Fruit fly (Drosophila melanogaster) whole organism, embryonic: Measurements from ENCODE around the gene Sld5.
A peak's percentile ranks its signal among the peaks of the same experiment; 100 is the strongest.

ENCODE experiments used
- Atf3 ChIP-seq: fragments of 200-800 bp; sonication (Bioruptor generic); optimal IDR thresholded peaks from 3 replicates; lab custom pipeline; 2016; ENCODE audit warnings: missing biosample characterization, missing genetic modification characterization
- CG10366 ChIP-seq: fragments of 200-800 bp; sonication (Bioruptor generic); IDR thresholded peaks from 2 replicates; pipeline ENCODE4 v1.3.6; 2022; ENCODE audit warnings: missing biosample characterization, missing genetic modification characterization
- CG11085 ChIP-seq: fragments of 200-800 bp; sonication (Bioruptor generic); IDR thresholded peaks from 2 replicates; pipeline ENCODE4 v1.3.6; 2022; ENCODE audit warnings: missing biosample characterization, missing genetic modification characterization
- CG12659 ChIP-seq: fragments of 200-800 bp; sonication (Bioruptor generic); optimal IDR thresholded peaks from 3 replicates; lab custom pipeline; 2017; ENCODE audit warnings: mild to moderate bottlenecking, missing biosample characterization, missing genetic modification reagents, missing genetic modification characterization
- CG13624 ChIP-seq: fragments of 200-800 bp; sonication (Bioruptor generic); optimal IDR thresholded peaks from 2 replicates; lab custom pipeline; 2016; ENCODE audit warnings: missing biosample characterization, missing genetic modification characterization
- CG15073 ChIP-seq: fragments of 200-800 bp; sonication (Bioruptor generic); optimal IDR thresholded peaks from 2 replicates; lab custom pipeline; 2016; ENCODE audit warnings: missing biosample characterization, missing genetic modification characterization
- CG1603 ChIP-seq: fragments of 200-800 bp; sonication (Bioruptor generic); optimal IDR thresholded peaks from 2 replicates; lab custom pipeline; 2019; ENCODE audit warnings: missing biosample characterization, mild to moderate bottlenecking, missing genetic modification characterization, moderate library complexity
- CG1647 ChIP-seq: fragments of 200-800 bp; sonication (Bioruptor generic); optimal IDR thresholded peaks from 3 replicates; lab custom pipeline; 2016; ENCODE audit warnings: missing biosample characterization, missing genetic modification characterization
- CG18476 ChIP-seq: fragments of 200-800 bp; sonication (Bioruptor generic); optimal IDR thresholded peaks from 2 replicates; lab custom pipeline; 2016; ENCODE audit warnings: missing biosample characterization, mild to moderate bottlenecking, missing genetic modification characterization
- CG2712 ChIP-seq: fragments of 200-800 bp; optimal IDR thresholded peaks from 3 replicates; lab custom pipeline; 2019; ENCODE audit warnings: missing biosample characterization, mild to moderate bottlenecking, missing genetic modification characterization, moderate library complexity
- CG32532 ChIP-seq: fragments of 200-800 bp; sonication (Bioruptor generic); IDR thresholded peaks from 2 replicates; pipeline ENCODE4 v1.3.6; 2022; ENCODE audit warnings: missing biosample characterization, missing genetic modification characterization
- CG34376 ChIP-seq: fragments of 200-800 bp; sonication (Bioruptor generic); optimal IDR thresholded peaks from 2 replicates; lab custom pipeline; 2018; ENCODE audit warnings: missing biosample characterization, mild to moderate bottlenecking, missing genetic modification characterization
- CG4617 ChIP-seq: fragments of 200-800 bp; sonication (Bioruptor generic); optimal IDR thresholded peaks from 3 replicates; lab custom pipeline; 2016; ENCODE audit warnings: missing biosample characterization, missing genetic modification characterization, borderline replicate concordance
- CG4707 ChIP-seq: fragments of 200-800 bp; sonication (Bioruptor generic); optimal IDR thresholded peaks from 2 replicates; lab custom pipeline; 2018; ENCODE audit warnings: missing biosample characterization, mild to moderate bottlenecking, missing genetic modification characterization, moderate library complexity
- CG4820 ChIP-seq: fragments of 200-800 bp; sonication (Bioruptor generic); optimal IDR thresholded peaks from 3 replicates; lab custom pipeline; 2016; ENCODE audit warnings: missing biosample characterization, missing genetic modification characterization
- CG6854 ChIP-seq: fragments of 200-800 bp; sonication (Bioruptor generic); optimal IDR thresholded peaks from 3 replicates; lab custom pipeline; 2017; ENCODE audit warnings: missing biosample characterization, mild to moderate bottlenecking, missing genetic modification characterization
- CG7271 ChIP-seq: fragments of 200-800 bp; sonication (Bioruptor generic); optimal IDR thresholded peaks from 2 replicates; lab custom pipeline; 2018; ENCODE audit warnings: missing biosample characterization, mild to moderate bottlenecking, missing genetic modification characterization, moderate library complexity
- CG8089 ChIP-seq: fragments of 200-800 bp; sonication (Bioruptor generic); optimal IDR thresholded peaks from 3 replicates; lab custom pipeline; 2016; ENCODE audit warnings: missing biosample characterization, missing genetic modification characterization
- CG8281 ChIP-seq: fragments of 200-800 bp; sonication (Bioruptor generic); optimal IDR thresholded peaks from 2 replicates; lab custom pipeline; 2018; ENCODE audit warnings: missing biosample characterization, mild to moderate bottlenecking, missing genetic modification characterization, moderate library complexity
- CG8290 ChIP-seq, 3 experiments: fragments of 200-800 bp; sonication (Bioruptor generic); optimal IDR thresholded peaks; 2 replicates each; lab custom pipeline; 2016 to 2019; ENCODE audit warnings: missing biosample characterization in 3 of 3, missing genetic modification characterization in 3 of 3, mild to moderate bottlenecking in 2 of 3, moderate library complexity in 1 of 3
- CG8765 ChIP-seq: fragments of 200-800 bp; sonication (Bioruptor generic); IDR thresholded peaks from 2 replicates; pipeline ENCODE4 v1.3.6; 2022; ENCODE audit warnings: missing biosample characterization, missing genetic modification characterization
- CkIIα-i1 ChIP-seq: fragments of 200-800 bp; sonication (Bioruptor generic); IDR thresholded peaks from 2 replicates; pipeline ENCODE4 v1.3.6; 2022; ENCODE audit warnings: missing biosample characterization, missing genetic modification characterization
- Dad ChIP-seq: fragments of 200-800 bp; sonication (Bioruptor generic); optimal IDR thresholded peaks from 3 replicates; lab custom pipeline; 2016; ENCODE audit warnings: missing biosample characterization, missing genetic modification characterization
- E2f2 ChIP-seq: fragments of 200-800 bp; sonication (Bioruptor generic); IDR thresholded peaks from 2 replicates; pipeline ENCODE4 v1.3.6; 2022; ENCODE audit warnings: missing biosample characterization, missing genetic modification characterization
- Eip74EF ChIP-seq, 2 experiments: fragments of 200-800 bp in 1 of 2; fragments of >200 bp in 1 of 2; sonication (Bioruptor generic) in 1 of 2; optimal IDR thresholded peaks; 2 replicates each; lab custom pipeline; 2017 to 2019; ENCODE audit warnings: missing biosample characterization in 2 of 2, missing genetic modification characterization in 2 of 2, mild to moderate bottlenecking in 1 of 2, moderate library complexity in 1 of 2
- HLHmδ ChIP-seq: fragments of 200-800 bp; sonication (Bioruptor generic); optimal IDR thresholded peaks from 2 replicates; lab custom pipeline; 2018; ENCODE audit warnings: missing biosample characterization, mild to moderate bottlenecking, missing genetic modification characterization, moderate library complexity
- Mes4 ChIP-seq: fragments of 200-800 bp; sonication (Bioruptor generic); optimal IDR thresholded peaks from 2 replicates; lab custom pipeline; 2016; ENCODE audit warnings: missing biosample characterization, missing genetic modification characterization
- NK7.1 ChIP-seq: fragments of 200-800 bp; sonication (Bioruptor generic); optimal IDR thresholded peaks from 3 replicates; lab custom pipeline; 2016; ENCODE audit warnings: missing biosample characterization, missing genetic modification characterization
- NfI ChIP-seq: fragments of 200-800 bp; sonication (Bioruptor generic); optimal IDR thresholded peaks from 3 replicates; lab custom pipeline; 2018; ENCODE audit warnings: missing biosample characterization, mild to moderate bottlenecking, missing genetic modification characterization, moderate library complexity
- Rx ChIP-seq: fragments of 200-800 bp; sonication (Bioruptor generic); IDR thresholded peaks from 2 replicates; pipeline ENCODE4 v1.3.6; 2022; ENCODE audit warnings: missing biosample characterization, missing genetic modification characterization
- Usf ChIP-seq: fragments of 200-800 bp; sonication (Bioruptor generic); optimal IDR thresholded peaks from 2 replicates; lab custom pipeline; 2017; ENCODE audit warnings: missing genotype, missing biosample characterization, missing genetic modification characterization
- Xbp1 ChIP-seq: fragments of 200-800 bp; sonication (Bioruptor generic); optimal IDR thresholded peaks from 3 replicates; lab custom pipeline; 2016; ENCODE audit warnings: missing biosample characterization, mild to moderate bottlenecking, missing genetic modification characterization
- bigmax ChIP-seq: fragments of 200-800 bp; sonication (Bioruptor generic); optimal IDR thresholded peaks from 2 replicates; lab custom pipeline; 2018; ENCODE audit warnings: missing biosample characterization, mild to moderate bottlenecking, missing genetic modification characterization
- chinmo ChIP-seq: fragments of 200-800 bp; sonication (Bioruptor generic); IDR thresholded peaks from 4 replicates; pipeline ENCODE4 v1.3.6; 2022; ENCODE audit warnings: missing biosample characterization, missing genetic modification characterization; ENCODE audit not compliant: partially characterized antibody
- dysf ChIP-seq: fragments of 200-800 bp; sonication (Bioruptor generic); IDR thresholded peaks from 3 replicates; pipeline ENCODE4 v1.3.6; 2022; ENCODE audit warnings: missing biosample characterization, missing genetic modification characterization
- eve ChIP-seq, 2 experiments: fragments of >200 bp; optimal IDR thresholded peaks; 2 replicates each; lab custom pipeline; 2017; ENCODE audit warnings: missing biosample characterization in 2 of 2, missing genetic modification characterization in 2 of 2
- fu2 ChIP-seq: fragments of 200-800 bp; sonication (Bioruptor generic); optimal IDR thresholded peaks from 2 replicates; lab custom pipeline; 2016; ENCODE audit warnings: missing biosample characterization, missing genetic modification characterization
- gfzf ChIP-seq: fragments of 200-800 bp; sonication (Bioruptor generic); optimal IDR thresholded peaks from 2 replicates; lab custom pipeline; 2016; ENCODE audit warnings: missing biosample characterization, mild to moderate bottlenecking, missing genetic modification characterization, moderate library complexity
- luna ChIP-seq: fragments of 200-800 bp; sonication (Bioruptor generic); optimal IDR thresholded peaks from 2 replicates; lab custom pipeline; 2016; ENCODE audit warnings: missing biosample characterization, missing genetic modification characterization
- nau ChIP-seq: fragments of 200-800 bp; sonication (Bioruptor generic); optimal IDR thresholded peaks from 3 replicates; lab custom pipeline; 2017; ENCODE audit warnings: missing biosample characterization, mild to moderate bottlenecking, missing genetic modification characterization, missing genetic modification reagents
- nerfin-2 ChIP-seq: fragments of 200-800 bp; sonication (Bioruptor generic); IDR thresholded peaks from 2 replicates; pipeline ENCODE4 v1.3.6; 2022; ENCODE audit warnings: missing biosample characterization, missing genetic modification characterization; ENCODE audit not compliant: partially characterized antibody
- nmo ChIP-seq: fragments of 200-800 bp; sonication (Bioruptor generic); optimal IDR thresholded peaks from 2 replicates; lab custom pipeline; 2018; ENCODE audit warnings: missing biosample characterization, mild to moderate bottlenecking, missing genetic modification characterization, moderate library complexity
- phol ChIP-seq: fragments of 200-800 bp; sonication (Bioruptor generic); optimal IDR thresholded peaks from 3 replicates; lab custom pipeline; 2018; ENCODE audit warnings: missing biosample characterization, mild to moderate bottlenecking, missing genetic modification characterization, moderate library complexity
- pita ChIP-seq: fragments of 200-800 bp; sonication (Bioruptor generic); optimal IDR thresholded peaks from 2 replicates; lab custom pipeline; 2017; ENCODE audit warnings: missing biosample characterization, mild to moderate bottlenecking, missing genetic modification characterization
- stwl ChIP-seq: fragments of 200-800 bp; sonication (Bioruptor generic); optimal IDR thresholded peaks from 3 replicates; lab custom pipeline; 2018; ENCODE audit warnings: missing biosample characterization, mild to moderate bottlenecking, missing genetic modification characterization, moderate library complexity
- tgo ChIP-seq: fragments of 200-800 bp; sonication (Bioruptor generic); IDR thresholded peaks from 3 replicates; pipeline ENCODE4 v1.3.6; 2022; ENCODE audit warnings: missing biosample characterization, missing genetic modification characterization
- toy ChIP-seq: fragments of 200-800 bp; sonication (Bioruptor generic); IDR thresholded peaks from 2 replicates; pipeline ENCODE4 v1.3.6; 2022; ENCODE audit warnings: missing biosample characterization, missing genetic modification characterization
- zfh2 ChIP-seq: fragments of 200-800 bp; sonication (Bioruptor generic); optimal IDR thresholded peaks from 2 replicates; lab custom pipeline; 2016; ENCODE audit warnings: missing biosample characterization, missing genetic modification characterization

Gene Sld5

DNA sequence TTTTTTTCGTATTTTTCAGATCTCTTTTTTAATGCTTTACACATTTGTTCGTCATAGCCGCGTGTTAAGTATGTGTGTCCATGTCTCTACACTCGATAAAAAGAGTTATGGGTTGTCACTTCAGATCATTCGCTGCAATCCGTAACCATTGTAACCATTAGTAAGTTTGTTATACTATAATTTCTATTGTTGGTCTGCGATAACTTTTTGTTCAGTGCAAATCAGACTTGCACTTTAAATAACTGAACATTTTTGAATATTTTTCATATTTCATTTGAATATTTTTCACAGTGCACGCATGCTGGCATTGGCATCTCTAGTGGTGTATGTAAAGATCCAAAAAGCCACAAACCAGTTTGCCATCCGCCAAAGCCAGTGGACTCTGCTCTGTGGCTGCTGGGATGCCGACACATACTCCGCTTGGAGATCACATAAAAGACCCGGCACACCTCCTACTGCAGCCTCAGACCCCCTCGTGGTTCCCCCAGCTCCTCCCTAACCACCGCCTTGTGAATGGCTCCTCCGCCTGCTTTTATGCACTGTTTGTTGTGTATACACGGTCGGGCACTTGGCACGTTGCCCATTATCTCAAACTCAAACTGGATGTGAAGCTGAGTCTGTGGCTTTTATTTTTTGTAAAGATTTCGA, 47.3 kb downstream of the Sld5 start (continued):
- peak; percentile 85 for TF ChIP-seq CG10366 (GFP tag; lab: Robert Waterston, UW)
- peak; percentile 88 for TF ChIP-seq tgo (GFP tag; lab: Robert Waterston, UW)
- peak; percentile 76 for TF ChIP-seq nau
- peak; percentile 81 for TF ChIP-seq CG4820 (GFP tag; lab: Kevin White, UChicago)
- TF ChIP-seq CG8281 (tag; lab: Kevin White, UChicago): peak; percentile 62
- TF ChIP-seq Eip74EF (GFP tag; optimal IDR thresholded peaks at IDR 0.05; lab: Kevin White, UChicago): peak in 1 of 2 experiments; percentile 90
- TF ChIP-seq nerfin-2 (GFP tag; lab: Robert Waterston, UW): no peak
- peak; percentile 72 for TF ChIP-seq CG8089 (GFP tag; lab: Kevin White, UChicago)
- peak; percentile 55 for TF ChIP-seq luna
- peak; percentile 69 for TF ChIP-seq zfh2 (GFP tag; lab: Kevin White, UChicago)
- peak; percentile 84 for TF ChIP-seq Mes4 (GFP tag; lab: Kevin White, UChicago)
- TF ChIP-seq Xbp1 (GFP tag; lab: Kevin White, UChicago): peak; percentile 90
- TF ChIP-seq CG34376: no peak
- TF ChIP-seq Rx: peak; percentile 73
- TF ChIP-seq Dad: peak; percentile 82
- peak; percentile 53; the same call in 1 of the 2 replicates for TF ChIP-seq CG11085 (GFP tag; lab: Robert Waterston, UW)
- peak; percentile 67 for TF ChIP-seq fu2 (GFP tag; lab: Kevin White, UChicago)
- TF ChIP-seq nmo (GFP tag; lab: Kevin White, UChicago): peak; percentile 93
- TF ChIP-seq E2f2: peak; percentile 70
- TF ChIP-seq CG8765: 0 out of 2 replicates have a peak, but pooled peaks have one; percentile 53
- TF ChIP-seq CG15073: peak; percentile 63
- peak; percentile 75 for TF ChIP-seq CG6854
- TF ChIP-seq CG4617: peak; percentile 54
- TF ChIP-seq CG1603 (tag; lab: Kevin White, UChicago): peak; percentile 89
- TF ChIP-seq Atf3 (GFP tag; lab: Kevin White, UChicago): peak; percentile 84
- TF ChIP-seq CkIIα-i1: no peak
- 0 out of 4 replicates have a peak, but pooled peaks have one; percentile 22 for TF ChIP-seq chinmo (GFP tag; lab: Robert Waterston, UW)
- TF ChIP-seq CG18476 (GFP tag; lab: Kevin White, UChicago): peak; percentile 76
- peak; percentile 95 for TF ChIP-seq CG2712 (tag; lab: Kevin White, UChicago)
- TF ChIP-seq eve (GFP tag; optimal IDR thresholded peaks at IDR 0.05; lab: Kevin White, UChicago): no peak
- TF ChIP-seq HLHmδ (GFP tag; lab: Kevin White, UChicago): peak; percentile 98
- no peak for TF ChIP-seq gfzf (GFP tag; lab: Kevin White, UChicago)
- peak; percentile 77 for TF ChIP-seq CG4707 (GFP tag; lab: Kevin White, UChicago)
- TF ChIP-seq pita (GFP tag; lab: Kevin White, UChicago): no peak
- TF ChIP-seq CG13624: peak; percentile 81
- no peak for TF ChIP-seq stwl
- peak; percentile 57 for TF ChIP-seq CG7271 (tag; lab: Kevin White, UChicago)
- peak; percentile 74 for TF ChIP-seq CG8290 (GFP tag; optimal IDR thresholded peaks at IDR 0.05; lab: Kevin White, UChicago)
- TF ChIP-seq CG8290 (tag; optimal IDR thresholded peaks at IDR 0.05; lab: Kevin White, UChicago): peak in 1 of 2 experiments; percentile 86
- peak; percentile 87 for TF ChIP-seq CG32532
- peak; percentile 92 for TF ChIP-seq phol (tag; lab: Kevin White, UChicago)
- peak; percentile 87 for TF ChIP-seq CG12659 (GFP tag; lab: Kevin White, UChicago)
- TF ChIP-seq CG1647 (GFP tag; lab: Kevin White, UChicago): peak; percentile 65
- 0 out of 2 replicates have a peak, but pooled peaks have one; percentile 24 for TF ChIP-seq toy (GFP tag; lab: Robert Waterston, UW)
- peak; percentile 92 for TF ChIP-seq dysf (GFP tag; lab: Robert Waterston, UW)
- TF ChIP-seq NK7.1 (GFP tag; lab: Kevin White, UChicago): peak; percentile 80
- TF ChIP-seq Usf (GFP tag; lab: Kevin White, UChicago): peak; percentile 75
- no peak for TF ChIP-seq bigmax (GFP tag; lab: Kevin White, UChicago)
- peak; percentile 84 for TF ChIP-seq NfI (GFP tag; lab: Kevin White, UChicago)
